Fruit fly (Drosophila melanogaster) whole organism, embryonic: ENCODE results near the gene gro.

ENCODE experiments used
- Ada2b ChIP-seq: fragments of 200-800 bp; sonication (Bioruptor generic); IDR thresholded peaks from 2 replicates; pipeline ENCODE4 v1.3.6; 2022; ENCODE audit warnings: missing biosample characterization, missing genetic modification characterization
- Atf-2 ChIP-seq: fragments of 200-800 bp; sonication (Bioruptor generic); optimal IDR thresholded peaks from 2 replicates; lab custom pipeline; 2016; ENCODE audit warnings: missing biosample characterization, missing genetic modification characterization
- CG10366 ChIP-seq: fragments of 200-800 bp; sonication (Bioruptor generic); IDR thresholded peaks from 2 replicates; pipeline ENCODE4 v1.3.6; 2022; ENCODE audit warnings: missing biosample characterization, missing genetic modification characterization
- CG11723 ChIP-seq: fragments of 200-800 bp; sonication (Bioruptor generic); optimal IDR thresholded peaks from 2 replicates; lab custom pipeline; 2017; ENCODE audit warnings: missing biosample characterization, mild to moderate bottlenecking, missing genetic modification characterization
- CG14050 ChIP-seq: fragments of 200-800 bp; sonication (Bioruptor generic); IDR thresholded peaks from 3 replicates; pipeline ENCODE4 v1.3.6; 2022; ENCODE audit warnings: missing biosample characterization, missing genetic modification characterization
- CG1529 ChIP-seq: fragments of 200-800 bp; sonication (Bioruptor generic); optimal IDR thresholded peaks from 3 replicates; lab custom pipeline; 2018; ENCODE audit warnings: missing biosample characterization, missing genetic modification characterization
- CG16815 ChIP-seq: fragments of 200-800 bp; sonication (Bioruptor generic); optimal IDR thresholded peaks from 3 replicates; lab custom pipeline; 2017; ENCODE audit warnings: missing biosample characterization, mild to moderate bottlenecking, missing genetic modification characterization
- CG31365 ChIP-seq: fragments of 200-800 bp; sonication (Bioruptor generic); optimal IDR thresholded peaks from 2 replicates; lab custom pipeline; 2018; ENCODE audit warnings: missing biosample characterization, mild to moderate bottlenecking, missing genetic modification characterization
- CG34224 ChIP-seq: fragments of 200-800 bp; sonication (Bioruptor generic); IDR thresholded peaks from 3 replicates; pipeline ENCODE4 v1.3.6; 2022; ENCODE audit warnings: missing biosample characterization, missing genetic modification characterization; ENCODE audit not compliant: partially characterized antibody
- CG3847 ChIP-seq: fragments of 200-800 bp; sonication (Bioruptor generic); IDR thresholded peaks from 2 replicates; pipeline ENCODE4 v1.3.6; 2022; ENCODE audit warnings: missing biosample characterization, missing genetic modification characterization
- CG4360 ChIP-seq: fragments of 200-800 bp; sonication (Bioruptor generic); IDR thresholded peaks from 2 replicates; pipeline ENCODE4 v1.3.6; 2022; ENCODE audit warnings: missing biosample characterization, missing genetic modification characterization
- CG4854 ChIP-seq: fragments of 200-800 bp; sonication (Bioruptor generic); optimal IDR thresholded peaks from 2 replicates; lab custom pipeline; 2016; ENCODE audit warnings: missing biosample characterization, missing genetic modification characterization, inconsistent platforms
- CG5245 ChIP-seq: fragments of 200-800 bp; sonication (Bioruptor generic); optimal IDR thresholded peaks from 3 replicates; lab custom pipeline; 2016; ENCODE audit warnings: missing biosample characterization, missing genetic modification characterization
- CG7556 ChIP-seq: fragments of 200-800 bp; sonication (Bioruptor generic); optimal IDR thresholded peaks from 2 replicates; lab custom pipeline; 2017; ENCODE audit warnings: missing biosample characterization, mild to moderate bottlenecking, missing genetic modification characterization
- CG8089 ChIP-seq: fragments of 200-800 bp; sonication (Bioruptor generic); optimal IDR thresholded peaks from 3 replicates; lab custom pipeline; 2016; ENCODE audit warnings: missing biosample characterization, missing genetic modification characterization
- D19A ChIP-seq: fragments of 200-800 bp; optimal IDR thresholded peaks from 3 replicates; lab custom pipeline; 2019; ENCODE audit warnings: missing biosample characterization, mild to moderate bottlenecking, missing genetic modification characterization, moderate library complexity
- E2f1 ChIP-seq: fragments of 200-800 bp; sonication (Bioruptor generic); IDR thresholded peaks from 2 replicates; pipeline ENCODE4 v1.3.6; 2022; ENCODE audit warnings: missing biosample characterization, missing genetic modification characterization
- Fer2 ChIP-seq: fragments of 200-800 bp; sonication (Bioruptor generic); optimal IDR thresholded peaks from 2 replicates; lab custom pipeline; 2018; ENCODE audit warnings: missing biosample characterization, mild to moderate bottlenecking, missing genetic modification characterization, moderate library complexity
- Fer3 ChIP-seq: fragments of 200-800 bp; sonication (Bioruptor generic); optimal IDR thresholded peaks from 2 replicates; lab custom pipeline; 2018; ENCODE audit warnings: missing biosample characterization, mild to moderate bottlenecking, missing genetic modification characterization, moderate library complexity
- HLHmδ ChIP-seq: fragments of 200-800 bp; sonication (Bioruptor generic); optimal IDR thresholded peaks from 2 replicates; lab custom pipeline; 2018; ENCODE audit warnings: missing biosample characterization, mild to moderate bottlenecking, missing genetic modification characterization, moderate library complexity
- Hr51 ChIP-seq, 2 experiments: fragments of 200-800 bp; sonication (Bioruptor generic); optimal IDR thresholded peaks; 2 replicates in 1 of 2; 3 replicates in 1 of 2; lab custom pipeline; 2016 to 2018; ENCODE audit warnings: missing biosample characterization in 2 of 2, missing genetic modification characterization in 2 of 2, mild to moderate bottlenecking in 1 of 2, moderate library complexity in 1 of 2
- Mes4 ChIP-seq: fragments of 200-800 bp; sonication (Bioruptor generic); optimal IDR thresholded peaks from 2 replicates; lab custom pipeline; 2016; ENCODE audit warnings: missing biosample characterization, missing genetic modification characterization
- Myb ChIP-seq: fragments of 200-800 bp; sonication (Bioruptor generic); optimal IDR thresholded peaks from 2 replicates; lab custom pipeline; 2016; ENCODE audit warnings: missing biosample characterization, missing genetic modification characterization
- Neu2 ChIP-seq: fragments of 200-800 bp; sonication (Bioruptor generic); optimal IDR thresholded peaks from 3 replicates; lab custom pipeline; 2016; ENCODE audit warnings: missing biosample characterization, missing genetic modification characterization, borderline replicate concordance
- Pdp1 ChIP-seq, 2 experiments: fragments of 200-800 bp; sonication (Bioruptor generic); optimal IDR thresholded peaks; 3 replicates each; lab custom pipeline; 2016; ENCODE audit warnings: missing biosample characterization in 2 of 2, missing genetic modification characterization in 2 of 2, mild to moderate bottlenecking in 1 of 2, moderate library complexity in 1 of 2
- Spps ChIP-seq: fragments of 200-800 bp; sonication (Bioruptor generic); optimal IDR thresholded peaks from 2 replicates; lab custom pipeline; 2018; ENCODE audit warnings: missing biosample characterization, mild to moderate bottlenecking, missing genetic modification characterization
- Ssrp ChIP-seq: fragments of 200-800 bp; sonication (Bioruptor generic); optimal IDR thresholded peaks from 2 replicates; lab custom pipeline; 2018; ENCODE audit warnings: missing biosample characterization, mild to moderate bottlenecking, missing genetic modification characterization, moderate library complexity
- Vsx1 ChIP-seq: fragments of 200-800 bp; sonication (Bioruptor generic); optimal IDR thresholded peaks from 2 replicates; lab custom pipeline; 2017; ENCODE audit warnings: missing biosample characterization, mild to moderate bottlenecking, missing genetic modification characterization, missing genetic modification reagents
- cg ChIP-seq: fragments of 200-800 bp; sonication (Bioruptor generic); optimal IDR thresholded peaks from 3 replicates; lab custom pipeline; 2019; ENCODE audit warnings: missing biosample characterization, mild to moderate bottlenecking, missing genetic modification characterization, moderate library complexity
- da ChIP-seq: fragments of 200-800 bp; sonication (Bioruptor generic); optimal IDR thresholded peaks from 2 replicates; lab custom pipeline; 2016; ENCODE audit warnings: missing biosample characterization, missing genetic modification characterization
- danr ChIP-seq: fragments of 200-800 bp; sonication (Bioruptor generic); IDR thresholded peaks from 2 replicates; pipeline ENCODE4 v1.3.6; 2022; ENCODE audit warnings: missing biosample characterization, missing genetic modification characterization
- dati ChIP-seq: fragments of 200-800 bp; sonication (Bioruptor generic); IDR thresholded peaks from 2 replicates; pipeline ENCODE4 v1.3.6; 2022; ENCODE audit warnings: missing biosample characterization, missing genetic modification characterization
- dysf ChIP-seq: fragments of 200-800 bp; sonication (Bioruptor generic); IDR thresholded peaks from 3 replicates; pipeline ENCODE4 v1.3.6; 2022; ENCODE audit warnings: missing biosample characterization, missing genetic modification characterization
- eyg ChIP-seq: fragments of 200-800 bp; sonication (Bioruptor generic); optimal IDR thresholded peaks from 3 replicates; lab custom pipeline; 2016; ENCODE audit warnings: missing biosample characterization, missing genetic modification characterization
- grn ChIP-seq: fragments of 200-800 bp; sonication (Bioruptor generic); optimal IDR thresholded peaks from 3 replicates; lab custom pipeline; 2017; ENCODE audit warnings: missing biosample characterization, missing genetic modification characterization
- h ChIP-seq: fragments of >200 bp; optimal IDR thresholded peaks from 2 replicates; lab custom pipeline; 2017
- hkb ChIP-seq, 2 experiments: fragments of 200-800 bp in 1 of 2; fragments of >200 bp in 1 of 2; sonication (Bioruptor generic) in 1 of 2; IDR thresholded peaks in 1 of 2; optimal IDR thresholded peaks in 1 of 2; 2 replicates each; pipeline versions ENCODE4 v1.3.6 to Lab custom; 2017 to 2022; ENCODE audit warnings: missing biosample characterization in 1 of 2, missing genetic modification characterization in 1 of 2
- insv ChIP-seq, 2 experiments: fragments of 200-800 bp; sonication (Bioruptor generic); optimal IDR thresholded peaks; 3 replicates each; lab custom pipeline; 2016 to 2018; ENCODE audit warnings: missing biosample characterization in 2 of 2, missing genetic modification characterization in 2 of 2
- klu ChIP-seq: fragments of 200-800 bp; sonication (Bioruptor generic); IDR thresholded peaks from 2 replicates; pipeline ENCODE4 v1.3.6; 2022; ENCODE audit warnings: missing biosample characterization, missing genetic modification characterization
- oc ChIP-seq: fragments of 200-800 bp; sonication (Bioruptor generic); optimal IDR thresholded peaks from 2 replicates; lab custom pipeline; 2018; ENCODE audit warnings: missing biosample characterization, mild to moderate bottlenecking, missing genetic modification characterization, moderate library complexity
- org-1 ChIP-seq: fragments of 200-800 bp; sonication (Bioruptor generic); optimal IDR thresholded peaks from 2 replicates; lab custom pipeline; 2017; ENCODE audit warnings: missing biosample characterization, missing genetic modification characterization
- peb ChIP-seq: fragments of 200-800 bp; sonication (Bioruptor generic); IDR thresholded peaks from 2 replicates; pipeline ENCODE4 v1.3.6; 2022; ENCODE audit warnings: missing biosample characterization, missing genetic modification characterization
- pum ChIP-seq: fragments of 200-800 bp; sonication (Bioruptor generic); optimal IDR thresholded peaks from 2 replicates; lab custom pipeline; 2016; ENCODE audit warnings: missing biosample characterization, missing genetic modification characterization
- sima ChIP-seq: fragments of 200-800 bp; sonication (Bioruptor generic); optimal IDR thresholded peaks from 2 replicates; lab custom pipeline; 2016; ENCODE audit warnings: missing biosample characterization, missing genetic modification characterization
- sob ChIP-seq: fragments of 200-800 bp; sonication (Bioruptor generic); IDR thresholded peaks from 2 replicates; pipeline ENCODE4 v1.3.6; 2022; ENCODE audit warnings: missing biosample characterization, missing genetic modification characterization
- sqz ChIP-seq: fragments of 200-800 bp; sonication (Bioruptor generic); optimal IDR thresholded peaks from 3 replicates; lab custom pipeline; 2018; ENCODE audit warnings: missing biosample characterization, mild to moderate bottlenecking, missing genetic modification characterization
- stc ChIP-seq: fragments of 200-800 bp; sonication (Bioruptor generic); IDR thresholded peaks from 2 replicates; pipeline ENCODE4 v1.3.6; 2022; ENCODE audit warnings: missing biosample characterization, missing genetic modification characterization
- vnd ChIP-seq: fragments of 200-800 bp; sonication (Bioruptor generic); IDR thresholded peaks from 3 replicates; pipeline ENCODE4 v1.3.6; 2022; ENCODE audit warnings: missing biosample characterization, missing genetic modification characterization; ENCODE audit not compliant: partially characterized antibody
- wor ChIP-seq: fragments of 200-800 bp; sonication (Bioruptor generic); IDR thresholded peaks from 2 replicates; pipeline ENCODE4 v1.3.6; 2022; ENCODE audit warnings: missing biosample characterization, missing genetic modification characterization
- yki ChIP-seq: fragments of >200 bp; optimal IDR thresholded peaks from 3 replicates; lab custom pipeline; 2018
- zfh1 ChIP-seq: fragments of 200-800 bp; sonication (Bioruptor generic); IDR thresholded peaks from 3 replicates; pipeline ENCODE4 v1.3.6; 2022; ENCODE audit warnings: missing biosample characterization, missing genetic modification characterization

The gro gene

dm6 chr3R:25997068-25997714 is 44.3 kb upstream of the gro start (continued):
- peak; percentile 54 for TF ChIP-seq CG11723 (GFP tag; lab: Kevin White, UChicago)
- no peak for TF ChIP-seq Atf-2 (GFP tag; lab: Kevin White, UChicago)
- TF ChIP-seq CG3847: no peak
- no peak for TF ChIP-seq Neu2 (GFP tag; lab: Kevin White, UChicago)
- peak; percentile 64 for TF ChIP-seq CG5245 (GFP tag; lab: Kevin White, UChicago)
- TF ChIP-seq hkb (optimal IDR thresholded peaks at IDR 0.05; lab: Kevin White, UChicago): no peak
- TF ChIP-seq hkb (GFP tag; IDR thresholded peaks at IDR 0.05; lab: Robert Waterston, UW): peak; percentile 78
- TF ChIP-seq Ssrp (tag; lab: Kevin White, UChicago): peak; percentile 95
- peak; percentile 92 for TF ChIP-seq D19A
- TF ChIP-seq insv (GFP tag; optimal IDR thresholded peaks at IDR 0.05; lab: Kevin White, UChicago): peak in 1 of 2 experiments; percentile 2
- no peak for TF ChIP-seq dati (GFP tag; lab: Robert Waterston, UW)
- TF ChIP-seq grn: no peak
- no peak for TF ChIP-seq cg (GFP tag; lab: Kevin White, UChicago)
- no peak for TF ChIP-seq Fer2 (tag; lab: Kevin White, UChicago)
- TF ChIP-seq Myb (GFP tag; lab: Kevin White, UChicago): no peak
- peak; percentile 51 for TF ChIP-seq org-1 (GFP tag; lab: Kevin White, UChicago)
- peak; percentile 68 for TF ChIP-seq CG7556 (GFP tag; lab: Kevin White, UChicago)
- no peak for TF ChIP-seq da (GFP tag; lab: Kevin White, UChicago)
- TF ChIP-seq CG34224: no peak
- no peak for TF ChIP-seq yki (lab: Kevin White, UChicago)
- peak; percentile 31 for TF ChIP-seq Fer3 (tag; lab: Kevin White, UChicago)
- TF ChIP-seq wor (GFP tag; lab: Robert Waterston, UW): peak; percentile 45
- no peak for TF ChIP-seq CG8089 (GFP tag; lab: Kevin White, UChicago)
- peak; percentile 57 for TF ChIP-seq Vsx1 (GFP tag; lab: Kevin White, UChicago)
- TF ChIP-seq dysf (GFP tag; lab: Robert Waterston, UW): peak; percentile 42; the same call in 1 of the 3 replicates
- peak; percentile 13 to 71 for TF ChIP-seq Hr51 (GFP tag; optimal IDR thresholded peaks at IDR 0.05; lab: Kevin White, UChicago)
- TF ChIP-seq HLHmδ (GFP tag; lab: Kevin White, UChicago): peak; percentile 99
- TF ChIP-seq sima (GFP tag; lab: Kevin White, UChicago): no peak
- 0 out of 2 replicates have a peak, but pooled peaks have one; percentile 20 for TF ChIP-seq Ada2b (GFP tag; lab: Robert Waterston, UW)
- no peak for TF ChIP-seq CG31365 (tag; lab: Kevin White, UChicago)
- no peak for TF ChIP-seq CG4854
- peak; percentile 56; the same call in 1 of the 2 replicates for TF ChIP-seq E2f1 (GFP tag; lab: Robert Waterston, UW)
- TF ChIP-seq zfh1 (GFP tag; lab: Robert Waterston, UW): peak; percentile 84
- no peak for TF ChIP-seq stc (GFP tag; lab: Robert Waterston, UW)
- peak; percentile 39; the same call in 1 of the 2 replicates for TF ChIP-seq danr
- no peak for TF ChIP-seq pum
- peak; percentile 55; the same call in 1 of the 2 replicates for TF ChIP-seq peb (GFP tag; lab: Robert Waterston, UW)

- TF ChIP-seq Ada2b (GFP tag; lab: Robert Waterston, UW) (no peak), vnd (GFP tag; lab: Robert Waterston, UW) (0 out of 3 replicates have a peak, but pooled peaks have one; percentile 21), eyg (GFP tag; lab: Kevin White, UChicago) (no peak), sob (GFP tag; lab: Robert Waterston, UW) (no peak), CG14050 (GFP tag; lab: Robert Waterston, UW) (no peak), Pdp1 (GFP tag; optimal IDR thresholded peaks at IDR 0.05; lab: Kevin White, UChicago) (no peak), Mes4 (GFP tag; lab: Kevin White, UChicago) (no peak), CG4360 (GFP tag; lab: Robert Waterston, UW) (no peak), CG1529 (GFP tag; lab: Kevin White, UChicago) (no peak), HLHmδ (GFP tag; lab: Kevin White, UChicago) (peak; percentile 38), klu (GFP tag; lab: Robert Waterston, UW) (0 out of 2 replicates have a peak, but pooled peaks have one; percentile 20), h (lab: Kevin White, UChicago) (peak; percentile 49), Spps (tag; lab: Kevin White, UChicago) (no peak), sqz (no peak), CG16815 (no peak), CG10366 (no peak), oc (no peak)
Observed at dm6 chr3R:25999130-25999529, 42.4 kb upstream of the gro start.
